Worm (Caenorhabditis elegans) whole organism, early embryonic: Measurements from ENCODE around the gene cmk-1.

ENCODE experiments used
- B0310.2 ChIP-seq: sonication (generic microtip); optimal IDR thresholded peaks from 2 replicates; lab custom pipeline; 2016; ENCODE audit warnings: mild to moderate bottlenecking, missing genetic modification characterization, missing compliant biosample characterization
- F13C5.2 ChIP-seq: sonication (generic microtip); optimal IDR thresholded peaks from 2 replicates; lab custom pipeline; 2017; ENCODE audit warnings: mild to moderate bottlenecking, missing genetic modification characterization, inconsistent platforms, missing compliant biosample characterization
- aly-1 ChIP-seq: sonication (generic microtip); optimal IDR thresholded peaks from 2 replicates; lab custom pipeline; 2016; ENCODE audit warnings: missing genetic modification characterization, missing compliant biosample characterization
- ama-1 ChIP-seq: fragments of 150-350 bp; optimal IDR thresholded peaks from 2 replicates; lab custom pipeline; 2014
- ceh-13 ChIP-seq: fragments of 200-800 bp; sonication (Bioruptor generic); optimal IDR thresholded peaks from 2 replicates; lab custom pipeline; 2018; ENCODE audit warnings: mild to moderate bottlenecking, missing genetic modification characterization, missing compliant biosample characterization
- ceh-36 ChIP-seq: sonication (generic microtip); optimal IDR thresholded peaks from 2 replicates; lab custom pipeline; 2016; ENCODE audit warnings: missing genetic modification characterization, inconsistent platforms, missing compliant biosample characterization
- ets-7 ChIP-seq: sonication (generic microtip); optimal IDR thresholded peaks from 2 replicates; lab custom pipeline; 2016; ENCODE audit warnings: missing genotype, missing genetic modification characterization, missing compliant biosample characterization
- flt-1 ChIP-seq: fragments of 200-800 bp; sonication (Bioruptor generic); IDR thresholded peaks from 2 replicates; pipeline ENCODE4 v1.3.6; 2022; ENCODE audit warnings: missing genetic modification characterization, missing compliant biosample characterization
- hmbx-1 ChIP-seq: sonication (generic microtip); optimal IDR thresholded peaks from 2 replicates; lab custom pipeline; 2016; ENCODE audit warnings: mild to moderate bottlenecking, missing genetic modification characterization, missing compliant biosample characterization
- hmg-4 ChIP-seq: fragments of 200-800 bp; sonication (Bioruptor generic); optimal IDR thresholded peaks from 2 replicates; lab custom pipeline; 2018; ENCODE audit warnings: mild to moderate bottlenecking, missing genetic modification characterization, missing compliant biosample characterization
- hnd-1 ChIP-seq: sonication (generic microtip); optimal IDR thresholded peaks from 2 replicates; lab custom pipeline; 2016; ENCODE audit warnings: missing genetic modification characterization, missing compliant biosample characterization
- sea-1 ChIP-seq: fragments of 200-800 bp; sonication (Bioruptor generic); conservative IDR thresholded peaks from 2 replicates; pipeline ENCODE4 v1.3.6; 2022; ENCODE audit warnings: missing genetic modification characterization, missing compliant biosample characterization
- tbx-11 ChIP-seq: fragments of 200-800 bp; sonication (Bioruptor generic); IDR thresholded peaks from 2 replicates; pipeline ENCODE4 v1.3.6; 2022; ENCODE audit warnings: missing genetic modification characterization, missing compliant biosample characterization
- tra-4 ChIP-seq: sonication (generic microtip); optimal IDR thresholded peaks from 2 replicates; lab custom pipeline; 2017; ENCODE audit warnings: missing genetic modification characterization, missing compliant biosample characterization

- TF ChIP-seq ama-1 (lab: Kevin White, UChicago) (no peak), B0310.2 (tag; lab: Kevin White, UChicago) (no peak), aly-1 (tag; lab: Kevin White, UChicago) (no peak), flt-1 (GFP tag; lab: Robert Waterston, UW) (no peak), hmg-4 (GFP tag; lab: Kevin White, UChicago) (no peak), tbx-11 (GFP tag; lab: Robert Waterston, UW) (no peak), F13C5.2 (tag; lab: Kevin White, UChicago) (no peak), ceh-13 (GFP tag; lab: Kevin White, UChicago) (no peak), sea-1 (no peak), ets-7 (tag; lab: Kevin White, UChicago) (no peak), tra-4 (tag; lab: Kevin White, UChicago) (no peak), hmbx-1 (tag; lab: Kevin White, UChicago) (no peak), hnd-1 (tag; lab: Kevin White, UChicago) (no peak), ceh-36 (tag; lab: Kevin White, UChicago) (no peak)
Measured at ce11 chrIV:1867915-1868619, 43.8 kb downstream of the cmk-1 start.
